Worm (Caenorhabditis elegans) whole organism, young adult: Measurements from ENCODE around the gene him-14.

Source experiments
- F52B5.7 ChIP-seq: sonication (generic microtip); optimal IDR thresholded peaks from 2 replicates; lab custom pipeline; 2016; ENCODE audit warnings: mild to moderate bottlenecking, missing genetic modification characterization, missing compliant biosample characterization
- Y56A3A.18 ChIP-seq: fragments of 200-800 bp; sonication (Bioruptor generic); IDR thresholded peaks from 2 replicates; pipeline ENCODE4 v1.3.6; 2022; ENCODE audit warnings: missing genetic modification reagents, missing genetic modification characterization, missing compliant biosample characterization
- ama-1 ChIP-seq, 3 experiments: fragments of 150-350 bp in 1 of 3; sonication (generic microtip) in 2 of 3; optimal IDR thresholded peaks; 2 replicates each; lab custom pipeline; 2014 to 2018; ENCODE audit warnings: missing biosample characterization in 2 of 3, missing genetic modification characterization in 2 of 3, missing genetic modification reagents in 2 of 3
- bed-2 ChIP-seq: fragments of 200-800 bp; sonication (Bioruptor generic); IDR thresholded peaks from 2 replicates; pipeline ENCODE4 v1.3.6; 2022; ENCODE audit warnings: missing genetic modification reagents, missing genetic modification characterization, missing compliant biosample characterization
- egl-44 ChIP-seq: fragments of 200-800 bp; sonication (Bioruptor generic); IDR thresholded peaks from 2 replicates; pipeline ENCODE4 v1.3.6; 2022; ENCODE audit warnings: missing genetic modification reagents, missing genetic modification characterization, missing compliant biosample characterization
- fkh-3 ChIP-seq: sonication (generic microtip); optimal IDR thresholded peaks from 2 replicates; lab custom pipeline; 2016; ENCODE audit warnings: mild to moderate bottlenecking, missing genetic modification characterization, missing compliant biosample characterization
- lsl-1 ChIP-seq: fragments of 200-800 bp; sonication (Bioruptor generic); optimal IDR thresholded peaks from 2 replicates; lab custom pipeline; 2018; ENCODE audit warnings: mild to moderate bottlenecking, missing genetic modification characterization, moderate library complexity, missing compliant biosample characterization
- mes-4 ChIP-seq: sonication (generic microtip); optimal IDR thresholded peaks from 2 replicates; lab custom pipeline; 2016; ENCODE audit warnings: missing genotype, missing genetic modification characterization, missing compliant biosample characterization
- pha-4 ChIP-seq: fragments of 150-350 bp; sonication (generic microtip); optimal IDR thresholded peaks from 2 replicates; lab custom pipeline; 2014; ENCODE audit warnings: missing biosample characterization, missing genetic modification reagents, missing genetic modification characterization
- rcor-1 ChIP-seq: fragments of 200-800 bp; sonication (Bioruptor generic); IDR thresholded peaks from 2 replicates; pipeline ENCODE4 v1.3.6; 2022; ENCODE audit warnings: missing genetic modification reagents, missing genetic modification characterization, missing compliant biosample characterization
- snpc-1.1 ChIP-seq: sonication (generic microtip); optimal IDR thresholded peaks from 2 replicates; lab custom pipeline; 2017; ENCODE audit warnings: missing genetic modification characterization, mild to moderate bottlenecking, missing compliant biosample characterization, antibody characterized with exemption, moderate library complexity, missing genotype, missing genetic modification reagents; ENCODE audit not compliant: insufficient read depth
- unc-62 ChIP-seq: fragments of 150-350 bp; optimal IDR thresholded peaks from 2 replicates; lab custom pipeline; 2014; ENCODE audit warnings: missing biosample characterization, missing genetic modification reagents, missing genetic modification characterization
- zim-3 ChIP-seq: sonication (generic microtip); optimal IDR thresholded peaks from 2 replicates; lab custom pipeline; 2017; ENCODE audit warnings: mild to moderate bottlenecking, missing genetic modification characterization, moderate library complexity, missing compliant biosample characterization
- ztf-26 ChIP-seq: sonication (generic microtip); optimal IDR thresholded peaks from 2 replicates; lab custom pipeline; 2017; ENCODE audit warnings: missing genetic modification characterization, missing compliant biosample characterization

DNA sequence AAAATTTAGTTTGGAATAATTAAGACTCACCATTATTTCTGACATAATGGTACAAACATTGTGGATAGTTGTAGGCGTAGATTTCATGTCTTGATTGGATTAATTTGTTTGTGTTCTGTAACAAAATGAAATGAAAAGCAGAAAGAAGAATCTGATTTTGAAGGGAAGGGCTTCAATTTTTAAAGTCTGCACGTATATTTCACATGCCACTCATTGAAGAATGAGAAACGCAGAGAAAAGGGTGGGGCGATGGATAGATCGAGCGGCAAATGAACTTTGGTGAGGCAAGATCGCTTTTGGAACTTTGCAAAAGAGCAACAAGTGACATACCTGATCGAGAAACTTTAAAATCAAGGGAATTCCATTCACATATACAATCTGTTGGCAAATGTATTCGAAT lies 32.5 kb upstream of the him-14 start:
- TF ChIP-seq unc-62 (GFP tag; lab: Kevin White, UChicago) (no peak), zim-3 (tag; lab: Kevin White, UChicago) (no peak), mes-4 (tag; lab: Kevin White, UChicago) (no peak), egl-44 (GFP tag; lab: Robert Waterston, UW) (no peak), ztf-26 (no peak), rcor-1 (GFP tag; lab: Robert Waterston, UW) (no peak), pha-4 (tag; lab: Kevin White, UChicago) (no peak), fkh-3 (tag; lab: Kevin White, UChicago) (no peak), snpc-1.1 (tag; lab: Kevin White, UChicago) (no peak), ama-1 (optimal IDR thresholded peaks at IDR 0.05; lab: Kevin White, UChicago) (no peak), ama-1 (GFP tag; optimal IDR thresholded peaks at IDR 0.05; lab: Kevin White, UChicago) (no peak), F52B5.7 (tag; lab: Kevin White, UChicago) (no peak), lsl-1 (GFP tag; lab: Kevin White, UChicago) (no peak), Y56A3A.18 (no peak), bed-2 (no peak)
